Worm (Caenorhabditis elegans) whole organism, L4 larva: ENCODE results near the gene nfyc-1.

Experiments
- F10B5.3 ChIP-seq: sonication (generic microtip); optimal IDR thresholded peaks from 2 replicates; lab custom pipeline; 2016; ENCODE audit warnings: mild to moderate bottlenecking, missing genetic modification characterization, missing compliant biosample characterization
- F37D6.2 ChIP-seq: sonication (generic microtip); optimal IDR thresholded peaks from 2 replicates; lab custom pipeline; 2016; ENCODE audit warnings: mild to moderate bottlenecking, missing genetic modification characterization, missing compliant biosample characterization
- T20F7.1 ChIP-seq: fragments of 200-800 bp; sonication (Bioruptor generic); optimal IDR thresholded peaks from 2 replicates; lab custom pipeline; 2018; ENCODE audit warnings: mild to moderate bottlenecking, missing genetic modification characterization, missing compliant biosample characterization
- ama-1 ChIP-seq: fragments of 150-350 bp; optimal IDR thresholded peaks from 2 replicates; lab custom pipeline; 2014; ENCODE audit warnings: inconsistent platforms, mixed read lengths
- arid-1 ChIP-seq: fragments of 200-800 bp; sonication (Bioruptor generic); conservative IDR thresholded peaks from 2 replicates; pipeline ENCODE4 v1.3.6; 2022; ENCODE audit warnings: missing genetic modification reagents, missing genetic modification characterization, missing compliant biosample characterization
- daf-16 ChIP-seq, 3 experiments: sonication (generic microtip); optimal IDR thresholded peaks; 2 replicates each; lab custom pipeline; 2016 to 2017; ENCODE audit warnings: missing genetic modification characterization in 3 of 3, missing genetic modification reagents in 3 of 3, mild to moderate bottlenecking in 2 of 3, missing compliant biosample characterization in 2 of 3, missing biosample characterization in 1 of 3, moderate library complexity in 1 of 3
- dpl-1 ChIP-seq: fragments of 150-350 bp; optimal IDR thresholded peaks from 2 replicates; lab custom pipeline; 2014; ENCODE audit warnings: missing biosample characterization, missing genetic modification reagents, missing genetic modification characterization
- duxl-1 ChIP-seq: sonication (generic microtip); optimal IDR thresholded peaks from 2 replicates; lab custom pipeline; 2016; ENCODE audit warnings: mild to moderate bottlenecking, missing genetic modification characterization, moderate library complexity, missing compliant biosample characterization; ENCODE audit not compliant: poor library complexity
- dve-1 ChIP-seq: sonication (generic microtip); optimal IDR thresholded peaks from 2 replicates; lab custom pipeline; 2017; ENCODE audit warnings: antibody characterized with exemption, mild to moderate bottlenecking, missing genetic modification characterization, missing compliant biosample characterization; ENCODE audit not compliant: insufficient read depth
- egl-27 ChIP-seq: sonication (generic microtip); optimal IDR thresholded peaks from 3 replicates; lab custom pipeline; 2017; ENCODE audit warnings: missing biosample characterization, missing genetic modification reagents, missing genetic modification characterization
- fkh-10 ChIP-seq: fragments of 150-350 bp; optimal IDR thresholded peaks from 2 replicates; lab custom pipeline; 2014; ENCODE audit warnings: missing biosample characterization, missing genetic modification reagents, missing genetic modification characterization
- hif-1 ChIP-seq, 2 experiments: sonication (generic microtip); optimal IDR thresholded peaks; 2 replicates each; lab custom pipeline; 2016 to 2017; ENCODE audit warnings: missing compliant biosample characterization in 2 of 2, missing genetic modification characterization in 2 of 2, missing genetic modification reagents in 2 of 2, missing genotype in 2 of 2, mild to moderate bottlenecking in 1 of 2
- hlh-30 ChIP-seq: sonication (generic microtip); optimal IDR thresholded peaks from 2 replicates; lab custom pipeline; 2017; ENCODE audit warnings: antibody characterized with exemption, mild to moderate bottlenecking, missing genetic modification characterization, missing compliant biosample characterization; ENCODE audit not compliant: insufficient read depth
- hmg-1.1 ChIP-seq: fragments of 200-800 bp; sonication (Bioruptor generic); IDR thresholded peaks from 2 replicates; pipeline ENCODE4 v1.3.6; 2022; ENCODE audit warnings: missing genetic modification reagents, missing genetic modification characterization, missing compliant biosample characterization
- lin-13 ChIP-seq: fragments of 150-350 bp; optimal IDR thresholded peaks from 2 replicates; lab custom pipeline; 2014; ENCODE audit warnings: missing biosample characterization, missing genetic modification reagents, missing genetic modification characterization
- lin-15B ChIP-seq: fragments of 150-350 bp; sonication (generic microtip); optimal IDR thresholded peaks from 3 replicates; lab custom pipeline; 2014; ENCODE audit warnings: missing biosample characterization, missing genetic modification characterization
- lin-38 ChIP-seq: fragments of 200-800 bp; sonication (Bioruptor generic); IDR thresholded peaks from 2 replicates; pipeline ENCODE4 v1.3.6; 2022; ENCODE audit warnings: missing genetic modification reagents, missing genetic modification characterization, missing compliant biosample characterization
- lsy-2 ChIP-seq, 2 experiments: fragments of 150-350 bp in 1 of 2; sonication (generic microtip) in 1 of 2; optimal IDR thresholded peaks; 2 replicates each; lab custom pipeline; 2014 to 2017; ENCODE audit warnings: missing biosample characterization in 2 of 2, missing genetic modification characterization in 2 of 2
- madf-5 ChIP-seq, 2 experiments: fragments of 200-800 bp; sonication (Bioruptor generic); IDR thresholded peaks; 2 replicates each; pipeline ENCODE4 v1.3.6; 2022; ENCODE audit warnings: missing compliant biosample characterization in 2 of 2, missing genetic modification characterization in 2 of 2
- mep-1 ChIP-seq: fragments of 150-350 bp; sonication (generic microtip); optimal IDR thresholded peaks from 3 replicates; lab custom pipeline; 2014; ENCODE audit warnings: missing biosample characterization, missing genetic modification characterization
- mes-2 ChIP-seq: sonication (generic microtip); optimal IDR thresholded peaks from 2 replicates; lab custom pipeline; 2016; ENCODE audit warnings: missing genotype, mild to moderate bottlenecking, missing genetic modification characterization, missing compliant biosample characterization; ENCODE audit not compliant: poor library complexity, severe bottlenecking
- mxl-2 ChIP-seq: fragments of 200-800 bp; sonication (Bioruptor generic); conservative IDR thresholded peaks from 2 replicates; pipeline ENCODE4 v1.3.6; 2022; ENCODE audit warnings: missing genetic modification reagents, missing genetic modification characterization, missing compliant biosample characterization
- nhr-10 ChIP-seq: fragments of 150-350 bp; optimal IDR thresholded peaks from 2 replicates; lab custom pipeline; 2014; ENCODE audit warnings: missing biosample characterization, missing genetic modification characterization
- nhr-28 ChIP-seq: fragments of 150-350 bp; optimal IDR thresholded peaks from 2 replicates; lab custom pipeline; 2014; ENCODE audit warnings: missing biosample characterization, missing genetic modification characterization
- rbr-2 ChIP-seq: sonication (generic microtip); optimal IDR thresholded peaks from 2 replicates; lab custom pipeline; 2016; ENCODE audit warnings: missing genotype, missing genetic modification characterization, missing compliant biosample characterization
- tra-1 ChIP-seq: fragments of 200-800 bp; sonication (Bioruptor generic); IDR thresholded peaks from 2 replicates; pipeline ENCODE4 v1.3.6; 2022; ENCODE audit warnings: missing genetic modification reagents, missing genetic modification characterization, missing compliant biosample characterization
- unc-62 ChIP-seq, 3 experiments: fragments of 150-350 bp in 1 of 3; sonication (generic microtip); optimal IDR thresholded peaks in 2 of 3; peaks in 1 of 3; 1 replicate in 1 of 3; 2 replicates in 2 of 3; lab custom pipeline; 2014 to 2017; ENCODE audit warnings: missing biosample characterization in 3 of 3, missing genetic modification characterization in 3 of 3, missing genetic modification reagents in 3 of 3, missing genotype in 1 of 3
- vab-7 ChIP-seq: fragments of 200-800 bp; sonication (Bioruptor generic); IDR thresholded peaks from 2 replicates; pipeline ENCODE4 v1.3.6; 2022; ENCODE audit warnings: missing genetic modification reagents, missing genetic modification characterization, missing compliant biosample characterization
- zfp-3 ChIP-seq: fragments of 200-800 bp; sonication (Bioruptor generic); conservative IDR thresholded peaks from 2 replicates; pipeline ENCODE4 v1.3.6; 2022; ENCODE audit warnings: missing genetic modification reagents, missing genetic modification characterization, missing compliant biosample characterization
- zip-11 ChIP-seq: fragments of 200-800 bp; sonication (Bioruptor generic); IDR thresholded peaks from 2 replicates; pipeline ENCODE4 v1.3.6; 2022; ENCODE audit warnings: missing genetic modification characterization, missing compliant biosample characterization
- ztf-7 ChIP-seq: fragments of 150-350 bp; optimal IDR thresholded peaks from 2 replicates; lab custom pipeline; 2014; ENCODE audit warnings: missing biosample characterization, missing genetic modification characterization

The nfyc-1 gene

DNA sequence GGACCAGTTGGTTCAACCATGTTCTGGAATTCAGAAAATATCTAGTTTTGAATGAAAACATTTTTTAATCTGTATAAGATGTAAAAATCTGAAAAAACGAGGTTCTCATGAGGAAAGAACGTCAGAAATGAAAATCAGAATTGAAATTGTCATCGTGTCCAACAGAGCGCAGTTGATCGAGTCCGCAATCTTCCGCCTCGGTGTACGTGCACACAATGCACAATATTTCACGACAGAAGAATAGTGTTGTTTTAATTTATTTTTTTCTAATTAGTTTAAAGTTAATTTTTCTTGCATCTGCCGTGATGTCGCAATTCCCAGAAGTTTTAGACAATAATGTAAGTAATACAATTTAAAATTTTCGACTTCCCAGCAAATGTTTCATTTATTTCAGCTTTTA is at the start of gene nfyc-1:
TSS of gene nfyc-1 (plus strand) at position 268 of the 400 bp plus-strand sequence.
- TF ChIP-seq ztf-7 (peak; percentile 0), daf-16 (GFP tag; optimal IDR thresholded peaks at IDR 0.05; lab: Kevin White, UChicago) (no peak), daf-16 (tag; optimal IDR thresholded peaks at IDR 0.05; lab: Kevin White, UChicago) (peak; percentile 35), nhr-10 (no peak), T20F7.1 (GFP tag; lab: Kevin White, UChicago) (peak; percentile 63), hmg-1.1 (GFP tag; lab: Robert Waterston, UW) (peak; percentile 52; the same call in 1 of the 2 replicates), arid-1 (0 out of 2 replicates have a peak, but pooled peaks have one; percentile 34), zfp-3 (GFP tag; lab: Robert Waterston, UW) (no peak), hlh-30 (peak; percentile 34), fkh-10 (GFP tag; lab: Kevin White, UChicago) (peak; percentile 20), lin-13 (GFP tag; lab: Kevin White, UChicago) (peak; percentile 63), rbr-2 (peak; percentile 7), mes-2 (tag; lab: Kevin White, UChicago) (peak; percentile 84), egl-27 (no peak), ama-1 (lab: Kevin White, UChicago) (peak; percentile 22), madf-5 (GFP tag; IDR thresholded peaks at IDR 0.05; lab: Robert Waterston, UW) (no peak), dve-1 (tag; lab: Kevin White, UChicago) (peak; percentile 60), lin-38 (GFP tag; lab: Robert Waterston, UW) (peak; percentile 89), F37D6.2 (tag; lab: Kevin White, UChicago) (no peak), mep-1 (tag; lab: Kevin White, UChicago) (peak; percentile 47), dpl-1 (GFP tag; lab: Kevin White, UChicago) (peak; percentile 66), nhr-28 (tag; lab: Kevin White, UChicago) (peak; percentile 51), tra-1 (GFP tag; lab: Robert Waterston, UW) (no peak), hif-1 (tag; optimal IDR thresholded peaks at IDR 0.05; lab: Kevin White, UChicago) (peak in 1 of 2 experiments; percentile 5), lsy-2 (tag; optimal IDR thresholded peaks at IDR 0.05; lab: Kevin White, UChicago) (peak in 1 of 2 experiments; percentile 83), lin-15B (tag; lab: Kevin White, UChicago) (no peak), mxl-2 (GFP tag; lab: Robert Waterston, UW) (no peak), F10B5.3 (tag; lab: Kevin White, UChicago) (no peak), duxl-1 (tag; lab: Kevin White, UChicago) (peak; percentile 7)

DNA sequence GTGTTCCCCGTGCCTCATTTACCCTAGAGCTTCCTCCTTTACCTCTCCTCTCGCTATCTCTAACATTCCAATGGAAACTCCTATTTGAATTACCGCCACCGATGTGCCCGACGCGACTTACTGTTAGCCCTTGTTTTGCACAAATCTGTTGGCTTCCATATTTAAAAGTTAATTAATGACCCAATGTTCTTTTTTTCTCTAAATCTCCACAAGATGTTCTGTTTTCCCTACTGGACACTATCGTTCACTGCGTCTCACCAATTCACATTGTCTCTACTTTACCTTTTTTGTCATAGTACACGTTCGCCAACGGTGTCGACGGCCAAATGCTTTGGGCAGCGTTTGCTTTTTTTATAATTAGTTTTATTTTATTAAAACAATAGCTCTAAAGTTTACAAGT is 43.1 kb upstream of the nfyc-1 start:
- TF ChIP-seq vab-7 (GFP tag; lab: Robert Waterston, UW) (no peak), daf-16 (GFP tag; optimal IDR thresholded peaks at IDR 0.05; lab: Kevin White, UChicago) (no peak), daf-16 (tag; optimal IDR thresholded peaks at IDR 0.05; lab: Kevin White, UChicago) (peak; percentile 8)

DNA sequence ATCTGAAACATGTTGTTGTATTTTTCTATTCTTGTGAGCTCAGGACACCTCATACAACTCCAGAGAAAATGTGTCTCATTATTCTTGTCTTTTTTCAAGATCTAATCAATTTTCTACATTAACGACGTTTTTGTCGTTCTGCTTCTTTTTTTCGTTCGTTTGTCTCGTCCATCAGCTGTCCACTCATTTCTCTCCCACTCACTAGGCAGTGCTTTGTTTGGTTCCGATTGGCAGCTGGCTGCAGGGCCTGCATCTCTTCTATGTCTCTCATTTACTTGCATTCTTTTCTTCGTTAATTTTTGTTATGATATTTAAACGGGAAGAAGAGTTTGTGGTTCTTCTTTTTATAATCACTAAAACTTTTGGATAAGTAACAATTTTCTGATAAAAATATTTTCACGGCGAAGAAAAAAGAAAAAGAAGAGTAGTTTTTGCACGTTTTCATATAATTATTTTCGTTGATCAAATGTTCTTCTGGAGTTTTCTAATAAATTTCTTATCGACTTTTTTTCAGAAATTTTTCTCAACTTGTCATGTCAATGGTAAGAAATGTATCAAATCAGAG is 42.3 kb upstream of the nfyc-1 start, which contains the start of gene 2L52.1:
TSS of gene 2L52.1 (plus strand) at position 515 of the 565 bp plus-strand sequence.
- no peak for TF ChIP-seq dpl-1 (GFP tag; lab: Kevin White, UChicago)
- TF ChIP-seq hmg-1.1 (GFP tag; lab: Robert Waterston, UW) = 0 out of 2 replicates have a peak, but pooled peaks have one; percentile 16

DNA sequence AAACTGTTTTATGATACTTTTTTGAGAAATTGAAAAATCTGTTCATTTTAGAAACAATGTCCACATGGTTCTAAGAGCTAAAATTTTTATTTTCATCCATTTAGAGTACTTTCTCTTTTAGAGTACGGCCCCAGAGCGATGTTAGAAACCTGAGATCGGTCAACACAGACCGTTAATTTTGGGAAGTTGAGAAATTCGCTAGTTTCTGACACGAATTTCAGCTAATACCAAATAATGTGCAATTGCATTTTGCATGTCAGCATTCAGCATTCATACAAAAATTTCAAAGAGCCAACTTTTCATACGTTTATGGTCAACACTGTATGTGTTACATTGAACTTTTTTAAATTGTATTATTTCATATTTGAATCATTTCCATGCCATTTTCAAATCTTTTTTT is 38.9 kb upstream of the nfyc-1 start:
- no peak for TF ChIP-seq zip-11 (GFP tag; lab: Robert Waterston, UW)
- TF ChIP-seq unc-62 (GFP tag; optimal IDR thresholded peaks at IDR 0.05 in 1 of 2; lab: Kevin White, UChicago) = peak in 1 of 2 experiments; percentile 80
- no peak for TF ChIP-seq unc-62 (tag; optimal IDR thresholded peaks at IDR 0.05; lab: Kevin White, UChicago)
